Worm (Caenorhabditis elegans): Measurements from ENCODE around the gene ceh-20.

ceh-20 gene

ce11 chrIII:7021156-7021637, 41.5 kb downstream of the ceh-20 start, which contains the start of gene rfl-1:
TSS of gene rfl-1 (plus strand) at chrIII:7021206.
- TF ChIP-seq Y53F4B.3 (GFP tag; IDR thresholded peaks at IDR 0.05) (no peak), pha-4 (tag; optimal IDR thresholded peaks at IDR 0.05) (no peak), lsl-1 (GFP tag; optimal IDR thresholded peaks at IDR 0.05) (peak; percentile 12), cebp-1 (GFP tag; IDR thresholded peaks at IDR 0.05) (no peak), cebp-1 (tag; optimal IDR thresholded peaks at IDR 0.05) (no peak), madf-6 (GFP tag; IDR thresholded peaks at IDR 0.05) (0 out of 2 replicates have a peak, but pooled peaks have one; percentile 7), lag-1 (GFP tag; IDR thresholded peaks at IDR 0.05) (no peak), snpc-3.4 (tag; optimal IDR thresholded peaks at IDR 0.05) (peak; percentile 20), F23B12.7 (tag; optimal IDR thresholded peaks at IDR 0.05; ENCODE audit: insufficient read depth) (peak; percentile 19), F57C9.4 (tag; optimal IDR thresholded peaks at IDR 0.05) (no peak), K12H6.12 (tag; optimal IDR thresholded peaks at IDR 0.05) (no peak), hsf-1 (GFP tag; IDR thresholded peaks at IDR 0.05) (no peak), aptf-3 (GFP tag; IDR thresholded peaks at IDR 0.05) (no peak), mcd-1 (GFP tag; IDR thresholded peaks at IDR 0.05) (0 out of 2 replicates have a peak, but pooled peaks have one; percentile 26), hmg-1.2 (GFP tag; IDR thresholded peaks at IDR 0.05) (peak; percentile 99), him-1 (tag; optimal IDR thresholded peaks at IDR 0.05) (peak; percentile 25), attf-5 (GFP tag; optimal IDR thresholded peaks at IDR 0.05) (peak; percentile 19), attf-3 (GFP tag; conservative IDR thresholded peaks at IDR 0.05) (peak; percentile 97), hlh-12 (tag; optimal IDR thresholded peaks at IDR 0.05) (no peak)

- no peak for TF ChIP-seq T26A5.8 (tag; optimal IDR thresholded peaks at IDR 0.05)
- 0 out of 2 replicates have a peak, but pooled peaks have one; percentile 20 for TF ChIP-seq ztf-25 (GFP tag; IDR thresholded peaks at IDR 0.05)
- TF ChIP-seq zfh-2 (GFP tag; conservative IDR thresholded peaks at IDR 0.05), result peak; percentile 96
- no peak for TF ChIP-seq madf-10 (tag; optimal IDR thresholded peaks at IDR 0.05)
- TF ChIP-seq atf-7 (tag; optimal IDR thresholded peaks at IDR 0.05), result no peak
- TF ChIP-seq ztf-3 (GFP tag; optimal IDR thresholded peaks at IDR 0.05), result no peak
- no peak for TF ChIP-seq gei-17 (GFP tag; optimal IDR thresholded peaks at IDR 0.05)
- TF ChIP-seq lsl-1 (GFP tag; optimal IDR thresholded peaks at IDR 0.05), result no peak
- no peak for TF ChIP-seq sea-2 (GFP tag; IDR thresholded peaks at IDR 0.05)
- no peak for TF ChIP-seq F55B11.4 (tag; optimal IDR thresholded peaks at IDR 0.05; ENCODE audit: borderline replicate concordance, insufficient read depth)
- TF ChIP-seq Y79H2A.3 (GFP tag; conservative IDR thresholded peaks at IDR 0.05), result no peak
- peak; percentile 43; the same call in 1 of the 2 replicates for TF ChIP-seq mcd-1 (GFP tag; IDR thresholded peaks at IDR 0.05)
- TF ChIP-seq repo-1 (tag; optimal IDR thresholded peaks at IDR 0.05), result no peak
- TF ChIP-seq egrh-3 (GFP tag; IDR thresholded peaks at IDR 0.05), result peak; percentile 98
Observed at ce11 chrIII:7025839-7026238, 46.2 kb downstream of the ceh-20 start.

ce11 chrIII:7029105-7029504, 49.4 kb downstream of the ceh-20 start, which contains the start of gene cyk-1:
TSS of gene cyk-1 (minus strand) at chrIII:7029205.
- no peak for TF ChIP-seq mcd-1 (GFP tag; IDR thresholded peaks at IDR 0.05)
- no peak for TF ChIP-seq tbx-9 (tag; optimal IDR thresholded peaks at IDR 0.05; ENCODE audit: borderline replicate concordance)
- no peak for TF ChIP-seq pha-4 (tag; optimal IDR thresholded peaks at IDR 0.05)
- no peak for TF ChIP-seq ets-4 (GFP tag; optimal IDR thresholded peaks at IDR 0.05)
- no peak for TF ChIP-seq lag-1 (GFP tag; IDR thresholded peaks at IDR 0.05)
- no peak for TF ChIP-seq ZK185.1 (tag; optimal IDR thresholded peaks at IDR 0.05; ENCODE audit: poor library complexity, severe bottlenecking)
- TF ChIP-seq dpff-1 (tag; optimal IDR thresholded peaks at IDR 0.05), result no peak

All from whole organism, young adult.